Worm (Caenorhabditis elegans) whole organism, L4 larva: ENCODE measurements around the gene daf-38.

Source experiments
- D1046.2 ChIP-seq: fragments of 200-800 bp; sonication (Bioruptor generic); IDR thresholded peaks from 2 replicates; pipeline ENCODE4 v1.3.6; 2022; ENCODE audit warnings: missing genetic modification characterization, missing compliant biosample characterization
- F49E8.2 ChIP-seq: sonication (generic microtip); optimal IDR thresholded peaks from 2 replicates; lab custom pipeline; 2016; ENCODE audit warnings: missing compliant biosample characterization, mild to moderate bottlenecking, missing genetic modification characterization, borderline replicate concordance
- T20F7.1 ChIP-seq: fragments of 200-800 bp; sonication (Bioruptor generic); optimal IDR thresholded peaks from 2 replicates; lab custom pipeline; 2018; ENCODE audit warnings: mild to moderate bottlenecking, missing genetic modification characterization, missing compliant biosample characterization
- T26A8.4 ChIP-seq: fragments of 200-800 bp; sonication (Bioruptor generic); IDR thresholded peaks from 2 replicates; pipeline ENCODE4 v1.3.6; 2022; ENCODE audit warnings: missing genetic modification characterization, missing compliant biosample characterization
- Y48G9A.11 ChIP-seq: fragments of 200-800 bp; sonication (Bioruptor generic); IDR thresholded peaks from 2 replicates; pipeline ENCODE4 v1.3.6; 2022; ENCODE audit warnings: missing genetic modification reagents, missing genetic modification characterization, missing compliant biosample characterization
- aha-1 ChIP-seq: fragments of 150-350 bp; peaks from one replicate; lab custom pipeline; 2014; ENCODE audit warnings: missing biosample characterization, missing genetic modification characterization
- aly-2 ChIP-seq: sonication (generic microtip); optimal IDR thresholded peaks from 2 replicates; lab custom pipeline; 2018; ENCODE audit warnings: missing biosample characterization, missing genetic modification characterization
- ceh-28 ChIP-seq: fragments of 150-350 bp; optimal IDR thresholded peaks from 2 replicates; lab custom pipeline; 2014; ENCODE audit warnings: missing biosample characterization, missing genetic modification reagents, missing genetic modification characterization
- ceh-44 ChIP-seq: fragments of 200-800 bp; sonication (Bioruptor generic); IDR thresholded peaks from 2 replicates; pipeline ENCODE4 v1.3.6; 2022; ENCODE audit warnings: missing genetic modification reagents, missing genetic modification characterization, missing compliant biosample characterization
- ceh-82 ChIP-seq: sonication (generic microtip); optimal IDR thresholded peaks from 2 replicates; lab custom pipeline; 2017; ENCODE audit warnings: missing biosample characterization, missing genetic modification characterization
- ces-1 ChIP-seq: fragments of 150-350 bp; sonication (generic microtip); optimal IDR thresholded peaks from 4 replicates; lab custom pipeline; 2014; ENCODE audit warnings: missing biosample characterization, missing genetic modification reagents, missing genetic modification characterization
- daf-19 ChIP-seq: fragments of 200-800 bp; sonication (Bioruptor generic); conservative IDR thresholded peaks from 2 replicates; pipeline ENCODE4 v1.3.6; 2022; ENCODE audit warnings: missing genetic modification characterization, missing compliant biosample characterization
- dmd-8 ChIP-seq: fragments of 200-800 bp; sonication (Bioruptor generic); IDR thresholded peaks from 2 replicates; pipeline ENCODE4 v1.3.6; 2022; ENCODE audit warnings: missing genetic modification characterization, missing compliant biosample characterization
- dmd-9 ChIP-seq: fragments of 200-800 bp; sonication (Bioruptor generic); IDR thresholded peaks from 2 replicates; pipeline ENCODE4 v1.3.6; 2022; ENCODE audit warnings: missing genetic modification reagents, missing genetic modification characterization, missing compliant biosample characterization
- duxl-1 ChIP-seq: sonication (generic microtip); optimal IDR thresholded peaks from 2 replicates; lab custom pipeline; 2016; ENCODE audit warnings: mild to moderate bottlenecking, missing genetic modification characterization, moderate library complexity, missing compliant biosample characterization; ENCODE audit not compliant: poor library complexity
- fos-1 ChIP-seq: fragments of 150-350 bp; optimal IDR thresholded peaks from 2 replicates; lab custom pipeline; 2014; ENCODE audit warnings: missing biosample characterization, missing genetic modification characterization
- hif-1 ChIP-seq, 2 experiments: sonication (generic microtip); optimal IDR thresholded peaks; 2 replicates each; lab custom pipeline; 2016 to 2017; ENCODE audit warnings: missing compliant biosample characterization in 2 of 2, missing genetic modification characterization in 2 of 2, missing genetic modification reagents in 2 of 2, missing genotype in 2 of 2, mild to moderate bottlenecking in 1 of 2
- hlh-11 ChIP-seq: fragments of 200-800 bp; sonication (Bioruptor generic); optimal IDR thresholded peaks from 2 replicates; lab custom pipeline; 2018; ENCODE audit warnings: mild to moderate bottlenecking, missing genetic modification characterization, missing compliant biosample characterization
- lin-13 ChIP-seq: fragments of 150-350 bp; optimal IDR thresholded peaks from 2 replicates; lab custom pipeline; 2014; ENCODE audit warnings: missing biosample characterization, missing genetic modification reagents, missing genetic modification characterization
- lin-29 ChIP-seq: fragments of 200-800 bp; sonication (Bioruptor generic); IDR thresholded peaks from 2 replicates; pipeline ENCODE4 v1.3.6; 2022; ENCODE audit warnings: missing genetic modification reagents, missing genetic modification characterization, missing compliant biosample characterization
- lir-3 ChIP-seq: sonication (generic microtip); optimal IDR thresholded peaks from 2 replicates; lab custom pipeline; 2016; ENCODE audit warnings: mild to moderate bottlenecking, missing genetic modification characterization, missing compliant biosample characterization
- mdt-29 ChIP-seq: fragments of 200-800 bp; sonication (Bioruptor generic); IDR thresholded peaks from 2 replicates; pipeline ENCODE4 v1.3.6; 2022; ENCODE audit warnings: missing genetic modification reagents, missing genetic modification characterization, missing compliant biosample characterization
- mxl-3 ChIP-seq: fragments of 200-800 bp; sonication (Bioruptor generic); optimal IDR thresholded peaks from 2 replicates; lab custom pipeline; 2018; ENCODE audit warnings: mild to moderate bottlenecking, missing genetic modification characterization, missing compliant biosample characterization
- nhr-10 ChIP-seq: fragments of 150-350 bp; optimal IDR thresholded peaks from 2 replicates; lab custom pipeline; 2014; ENCODE audit warnings: missing biosample characterization, missing genetic modification characterization
- nhr-11 ChIP-seq: fragments of 150-350 bp; optimal IDR thresholded peaks from 2 replicates; lab custom pipeline; 2014; ENCODE audit warnings: missing biosample characterization, missing genetic modification characterization
- nhr-76 ChIP-seq: fragments of 150-350 bp; optimal IDR thresholded peaks from 2 replicates; lab custom pipeline; 2014; ENCODE audit warnings: missing biosample characterization, missing genetic modification characterization
- php-3 ChIP-seq: fragments of 200-800 bp; sonication (Bioruptor generic); IDR thresholded peaks from 2 replicates; pipeline ENCODE4 v1.3.6; 2022; ENCODE audit warnings: missing genetic modification reagents, missing genetic modification characterization, missing compliant biosample characterization
- rbr-2 ChIP-seq: sonication (generic microtip); optimal IDR thresholded peaks from 2 replicates; lab custom pipeline; 2016; ENCODE audit warnings: missing genotype, missing genetic modification characterization, missing compliant biosample characterization
- set-16 ChIP-seq: fragments of 200-800 bp; sonication (Bioruptor generic); IDR thresholded peaks from 2 replicates; pipeline ENCODE4 v1.3.6; 2022; ENCODE audit warnings: missing genetic modification reagents, missing genetic modification characterization, missing compliant biosample characterization
- skn-1 ChIP-seq: fragments of 150-350 bp; optimal IDR thresholded peaks from 2 replicates; lab custom pipeline; 2014; ENCODE audit warnings: missing biosample characterization, missing genetic modification characterization
- snpc-1.2 ChIP-seq: fragments of 200-800 bp; sonication (Bioruptor generic); IDR thresholded peaks from 2 replicates; pipeline ENCODE4 v1.3.6; 2022; ENCODE audit warnings: missing genetic modification reagents, missing genetic modification characterization, missing compliant biosample characterization
- unc-62 ChIP-seq, 3 experiments: fragments of 150-350 bp in 1 of 3; sonication (generic microtip); optimal IDR thresholded peaks in 2 of 3; peaks in 1 of 3; 1 replicate in 1 of 3; 2 replicates in 2 of 3; lab custom pipeline; 2014 to 2017; ENCODE audit warnings: missing biosample characterization in 3 of 3, missing genetic modification characterization in 3 of 3, missing genetic modification reagents in 3 of 3, missing genotype in 1 of 3
- zag-1 ChIP-seq: fragments of 150-350 bp; optimal IDR thresholded peaks from 2 replicates; lab custom pipeline; 2014; ENCODE audit warnings: missing biosample characterization, missing genetic modification characterization
- zfp-2 ChIP-seq: sonication (generic microtip); optimal IDR thresholded peaks from 2 replicates; lab custom pipeline; 2016; ENCODE audit warnings: mild to moderate bottlenecking, missing genetic modification characterization, missing compliant biosample characterization
- zip-2 ChIP-seq: fragments of 150-350 bp; optimal IDR thresholded peaks from 2 replicates; lab custom pipeline; 2014; ENCODE audit warnings: missing biosample characterization, missing genetic modification characterization
- ztf-7 ChIP-seq: fragments of 150-350 bp; optimal IDR thresholded peaks from 2 replicates; lab custom pipeline; 2014; ENCODE audit warnings: missing biosample characterization, missing genetic modification characterization

Gene daf-38

DNA sequence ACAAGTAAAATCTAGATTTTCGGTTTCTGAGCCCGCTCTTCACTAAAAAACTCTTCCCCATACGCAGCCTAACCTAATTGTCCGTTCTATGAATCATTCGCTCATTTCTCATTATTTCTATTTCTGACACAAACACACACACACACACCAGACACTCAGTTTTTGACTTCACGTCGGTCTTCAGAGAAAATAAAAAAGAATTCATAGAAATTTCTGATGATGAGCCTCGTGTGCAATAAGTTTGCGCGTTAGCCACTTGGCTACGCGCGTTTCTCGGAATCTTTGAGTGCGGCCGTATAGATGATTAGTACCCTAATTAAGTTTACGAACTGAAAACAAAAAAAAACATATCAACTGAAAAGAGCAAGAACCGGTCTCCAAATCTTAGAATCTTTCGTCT is 5.8 kb upstream of the daf-38 start:
- TF ChIP-seq nhr-10 (tag; lab: Kevin White, UChicago) (no peak), ztf-7 (tag; lab: Kevin White, UChicago) (no peak), nhr-11 (tag; lab: Kevin White, UChicago) (peak; percentile 8), mxl-3 (GFP tag; lab: Kevin White, UChicago) (no peak), aha-1 (tag; lab: Kevin White, UChicago) (peak; percentile 64), unc-62 (GFP tag; optimal IDR thresholded peaks at IDR 0.05 in 1 of 2; lab: Kevin White, UChicago) (peak in 1 of 2 experiments; percentile 48), unc-62 (tag; optimal IDR thresholded peaks at IDR 0.05; lab: Kevin White, UChicago) (no peak), dmd-9 (GFP tag; lab: Robert Waterston, UW) (no peak), T20F7.1 (GFP tag; lab: Kevin White, UChicago) (no peak), dmd-8 (GFP tag; lab: Robert Waterston, UW) (no peak), hlh-11 (tag; lab: Kevin White, UChicago) (no peak), duxl-1 (tag; lab: Kevin White, UChicago) (no peak), zip-2 (tag; lab: Kevin White, UChicago) (no peak), F49E8.2 (no peak), D1046.2 (GFP tag; lab: Robert Waterston, UW) (no peak), ces-1 (no peak)

DNA sequence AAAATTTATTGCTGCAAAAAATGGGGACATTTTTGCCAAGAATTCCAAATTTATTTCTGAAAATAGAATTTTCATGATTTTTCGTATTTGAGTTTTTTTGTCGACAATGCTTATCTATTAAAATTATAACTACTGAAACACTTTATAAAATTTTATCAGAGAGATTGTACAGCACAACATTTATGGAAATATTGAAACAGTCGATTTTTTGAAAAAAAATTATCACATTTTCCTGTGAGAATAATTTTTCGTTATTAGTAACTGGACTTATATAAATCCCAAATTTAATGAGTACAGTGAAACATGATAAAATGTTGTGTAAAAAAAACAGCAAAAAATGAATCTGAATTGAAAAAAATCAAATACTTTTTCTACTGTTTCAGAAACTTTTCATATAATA is 2.4 kb upstream of the daf-38 start:
- TF ChIP-seq aly-2, result no peak
- TF ChIP-seq snpc-1.2 (GFP tag; lab: Robert Waterston, UW), result peak; percentile 62; the same call in 1 of the 2 replicates
- TF ChIP-seq, all 104 proteins: peak for 1

DNA sequence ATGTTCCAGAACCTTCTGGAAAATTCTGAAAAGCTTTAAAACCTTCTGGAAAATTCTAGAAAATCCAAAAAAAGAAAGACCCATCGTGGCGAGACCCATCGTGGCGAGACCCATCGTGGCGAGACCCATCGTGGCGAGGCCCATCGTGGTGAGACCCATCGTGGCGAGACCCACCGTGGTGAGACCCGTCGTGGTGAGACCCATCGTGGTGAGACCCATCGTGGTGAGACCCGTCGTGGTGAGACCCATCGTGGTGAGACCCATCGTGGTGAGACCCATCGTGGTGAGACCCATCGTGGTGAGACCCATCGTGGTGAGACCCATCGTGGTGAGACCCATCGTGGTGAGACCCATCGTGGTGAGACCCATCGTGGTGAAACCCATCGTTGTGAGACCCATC is 6.7 kb downstream of the daf-38 start:
- 0 out of 2 replicates have a peak, but pooled peaks have one; percentile 23 for TF ChIP-seq ceh-44 (GFP tag; lab: Robert Waterston, UW)
- 0 out of 2 replicates have a peak, but pooled peaks have one; percentile 29 for TF ChIP-seq mdt-29 (GFP tag; lab: Robert Waterston, UW)
- peak; percentile 78; the same call in 1 of the 2 replicates for TF ChIP-seq set-16 (GFP tag; lab: Robert Waterston, UW)

DNA sequence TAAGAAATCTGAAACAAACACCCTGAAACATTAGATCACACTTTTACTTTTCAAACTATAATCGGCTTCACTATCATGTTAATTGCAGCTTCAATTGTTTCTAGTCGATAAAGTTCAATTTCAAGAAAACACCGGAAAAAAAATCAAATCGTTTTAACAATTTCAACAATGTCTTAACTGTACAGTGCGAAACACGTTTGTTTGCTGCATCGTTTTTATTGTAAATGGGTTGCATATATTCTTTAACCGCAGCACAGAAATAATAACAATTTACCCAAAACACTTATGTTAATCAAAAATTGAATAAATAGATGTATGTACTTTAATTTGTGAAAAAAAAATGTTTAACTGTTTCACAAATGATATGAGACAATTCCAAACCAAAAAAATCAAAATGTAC is 24.2 kb downstream of the daf-38 start:
- no peak for TF ChIP-seq lir-3
- TF ChIP-seq lin-29, result no peak
- no peak for TF ChIP-seq lin-13 (GFP tag; lab: Kevin White, UChicago)
- TF ChIP-seq ceh-28 (tag; lab: Kevin White, UChicago), result no peak
- no peak for TF ChIP-seq ces-1
- TF ChIP-seq ceh-82 (tag; lab: Kevin White, UChicago), result no peak
- TF ChIP-seq zfp-2 (tag; lab: Kevin White, UChicago), result no peak
- TF ChIP-seq Y48G9A.11 (GFP tag; lab: Robert Waterston, UW), result no peak
- no peak for TF ChIP-seq skn-1 (tag; lab: Kevin White, UChicago)
- TF ChIP-seq fos-1, result no peak
- TF ChIP-seq ztf-7 (tag; lab: Kevin White, UChicago), result no peak
- no peak for TF ChIP-seq F49E8.2
- no peak for TF ChIP-seq php-3 (GFP tag; lab: Robert Waterston, UW)
- TF ChIP-seq nhr-76 (tag; lab: Kevin White, UChicago), result no peak
- no peak for TF ChIP-seq rbr-2
- TF ChIP-seq zag-1 (tag; lab: Kevin White, UChicago), result no peak
- TF ChIP-seq daf-19 (GFP tag; lab: Robert Waterston, UW), result no peak
- TF ChIP-seq mdt-29 (GFP tag; lab: Robert Waterston, UW), result no peak
- no peak for TF ChIP-seq T26A8.4 (GFP tag; lab: Robert Waterston, UW)
- TF ChIP-seq hif-1 (tag; optimal IDR thresholded peaks at IDR 0.05; lab: Kevin White, UChicago), result no peak
